Worm (Caenorhabditis elegans) whole organism, L2 larva: ENCODE measurements around the gene T09F3.4.

Experiments
- C34F6.9 ChIP-seq: fragments of 150-350 bp; optimal IDR thresholded peaks from 2 replicates; lab custom pipeline; 2014; ENCODE audit warnings: missing biosample characterization, missing genetic modification characterization
- F13H6.1 ChIP-seq: sonication (generic microtip); optimal IDR thresholded peaks from 2 replicates; lab custom pipeline; 2016; ENCODE audit warnings: missing genetic modification characterization, missing compliant biosample characterization
- R02D3.7 ChIP-seq: fragments of 150-350 bp; optimal IDR thresholded peaks from 2 replicates; lab custom pipeline; 2014; ENCODE audit warnings: missing biosample characterization, missing genetic modification characterization
- Y55F3AM.14 ChIP-seq: fragments of 200-800 bp; sonication (Bioruptor generic); optimal IDR thresholded peaks from 2 replicates; lab custom pipeline; 2018; ENCODE audit warnings: mild to moderate bottlenecking, missing genetic modification characterization, missing compliant biosample characterization
- ZK546.5 ChIP-seq: sonication (generic microtip); optimal IDR thresholded peaks from 2 replicates; lab custom pipeline; 2017; ENCODE audit warnings: missing biosample characterization, missing genetic modification characterization
- alr-1 ChIP-seq: fragments of 150-350 bp; optimal IDR thresholded peaks from 2 replicates; lab custom pipeline; 2014; ENCODE audit warnings: missing biosample characterization, missing genetic modification characterization
- aly-2 ChIP-seq: fragments of 150-350 bp; optimal IDR thresholded peaks from 2 replicates; lab custom pipeline; 2014; ENCODE audit warnings: missing biosample characterization, missing genetic modification characterization
- ama-1 ChIP-seq: fragments of 150-350 bp; optimal IDR thresholded peaks from 2 replicates; lab custom pipeline; 2018; ENCODE audit warnings: inconsistent platforms
- blmp-1 ChIP-seq: sonication (generic microtip); optimal IDR thresholded peaks from 2 replicates; lab custom pipeline; 2017; ENCODE audit warnings: missing genetic modification characterization, mild to moderate bottlenecking, missing compliant biosample characterization, antibody characterized with exemption, moderate library complexity; ENCODE audit not compliant: insufficient read depth
- ceh-16 ChIP-seq: fragments of 150-350 bp; optimal IDR thresholded peaks from 2 replicates; lab custom pipeline; 2014; ENCODE audit warnings: missing biosample characterization, missing genetic modification characterization
- crh-2 ChIP-seq: sonication (generic microtip); optimal IDR thresholded peaks from 2 replicates; lab custom pipeline; 2017; ENCODE audit warnings: missing biosample characterization, missing genetic modification characterization
- dmd-4 ChIP-seq: sonication (generic microtip); optimal IDR thresholded peaks from 2 replicates; lab custom pipeline; 2017; ENCODE audit warnings: missing biosample characterization, missing genetic modification characterization
- egl-27 ChIP-seq: sonication (generic microtip); optimal IDR thresholded peaks from 3 replicates; lab custom pipeline; 2017; ENCODE audit warnings: missing biosample characterization, missing genetic modification reagents, missing genetic modification characterization
- elt-1 ChIP-seq: fragments of 150-350 bp; optimal IDR thresholded peaks from 2 replicates; lab custom pipeline; 2014; ENCODE audit warnings: missing biosample characterization, missing genetic modification characterization
- fos-1 ChIP-seq: fragments of 150-350 bp; optimal IDR thresholded peaks from 2 replicates; lab custom pipeline; 2014; ENCODE audit warnings: missing biosample characterization, missing genetic modification characterization
- gmeb-1 ChIP-seq: fragments of 150-350 bp; optimal IDR thresholded peaks from 2 replicates; lab custom pipeline; 2014; ENCODE audit warnings: missing biosample characterization, missing genetic modification characterization
- lin-11 ChIP-seq: fragments of 150-350 bp; sonication (generic microtip); optimal IDR thresholded peaks from 2 replicates; lab custom pipeline; 2014; ENCODE audit warnings: missing biosample characterization, missing genetic modification characterization, inconsistent platforms, mixed read lengths
- lin-13 ChIP-seq: fragments of 150-350 bp; optimal IDR thresholded peaks from 2 replicates; lab custom pipeline; 2014; ENCODE audit warnings: missing biosample characterization, missing genetic modification reagents, missing genetic modification characterization
- lin-39 ChIP-seq: fragments of 150-350 bp; optimal IDR thresholded peaks from 2 replicates; lab custom pipeline; 2014; ENCODE audit warnings: missing biosample characterization, missing genetic modification reagents, missing genetic modification characterization
- lsy-2 ChIP-seq, 2 experiments: fragments of 150-350 bp in 1 of 2; sonication (generic microtip) in 1 of 2; optimal IDR thresholded peaks; 2 replicates each; lab custom pipeline; 2014 to 2017; ENCODE audit warnings: missing biosample characterization in 2 of 2, missing genetic modification characterization in 2 of 2
- mab-5 ChIP-seq: fragments of 150-350 bp; optimal IDR thresholded peaks from 2 replicates; lab custom pipeline; 2014; ENCODE audit warnings: missing biosample characterization, missing genetic modification characterization
- mbf-1 ChIP-seq: sonication (generic microtip); optimal IDR thresholded peaks from 2 replicates; lab custom pipeline; 2017; ENCODE audit warnings: missing biosample characterization, missing genetic modification characterization
- mdl-1 ChIP-seq, 2 experiments: fragments of 150-350 bp in 1 of 2; sonication (generic microtip) in 1 of 2; optimal IDR thresholded peaks; 2 replicates each; lab custom pipeline; 2017; ENCODE audit warnings: missing biosample characterization in 2 of 2, missing genetic modification characterization in 2 of 2
- nhr-11 ChIP-seq: fragments of 150-350 bp; optimal IDR thresholded peaks from 2 replicates; lab custom pipeline; 2014; ENCODE audit warnings: missing biosample characterization, missing genetic modification characterization
- nhr-12 ChIP-seq: fragments of 150-350 bp; optimal IDR thresholded peaks from 2 replicates; lab custom pipeline; 2014; ENCODE audit warnings: missing biosample characterization, missing genetic modification characterization
- nhr-129 ChIP-seq: fragments of 150-350 bp; optimal IDR thresholded peaks from 2 replicates; lab custom pipeline; 2014; ENCODE audit warnings: missing biosample characterization, missing genetic modification characterization
- nhr-21 ChIP-seq: fragments of 150-350 bp; optimal IDR thresholded peaks from 2 replicates; lab custom pipeline; 2014; ENCODE audit warnings: missing biosample characterization, missing genetic modification characterization
- nhr-23 ChIP-seq: fragments of 150-350 bp; optimal IDR thresholded peaks from 2 replicates; lab custom pipeline; 2014; ENCODE audit warnings: missing biosample characterization, missing genetic modification reagents, missing genetic modification characterization
- nhr-237 ChIP-seq: fragments of 150-350 bp; optimal IDR thresholded peaks from 2 replicates; lab custom pipeline; 2014; ENCODE audit warnings: missing biosample characterization, missing genetic modification characterization
- nhr-25 ChIP-seq: fragments of 150-350 bp; sonication (generic microtip); optimal IDR thresholded peaks from 3 replicates; lab custom pipeline; 2014; ENCODE audit warnings: missing biosample characterization, missing genetic modification characterization
- nhr-6 ChIP-seq: fragments of 150-350 bp; optimal IDR thresholded peaks from 2 replicates; lab custom pipeline; 2014; ENCODE audit warnings: missing biosample characterization, missing genetic modification characterization
- nhr-77 ChIP-seq: fragments of 150-350 bp; optimal IDR thresholded peaks from 2 replicates; lab custom pipeline; 2014; ENCODE audit warnings: missing biosample characterization, missing genetic modification characterization
- peb-1 ChIP-seq: fragments of 150-350 bp; optimal IDR thresholded peaks from 2 replicates; lab custom pipeline; 2014; ENCODE audit warnings: missing biosample characterization, missing genetic modification characterization
- sem-4 ChIP-seq: fragments of 150-350 bp; optimal IDR thresholded peaks from 2 replicates; lab custom pipeline; 2014; ENCODE audit warnings: missing biosample characterization, missing genetic modification reagents, missing genetic modification characterization
- skn-1 ChIP-seq: sonication (generic microtip); optimal IDR thresholded peaks from 2 replicates; lab custom pipeline; 2017; ENCODE audit warnings: missing biosample characterization, missing genetic modification characterization
- sma-3 ChIP-seq: sonication (generic microtip); optimal IDR thresholded peaks from 2 replicates; lab custom pipeline; 2016; ENCODE audit warnings: missing genetic modification reagents, missing genetic modification characterization, missing compliant biosample characterization
- sma-9 ChIP-seq, 2 experiments: fragments of 150-350 bp in 1 of 2; sonication (generic microtip) in 1 of 2; optimal IDR thresholded peaks; 2 replicates each; lab custom pipeline; 2014 to 2016; ENCODE audit warnings: missing genetic modification characterization in 2 of 2, mild to moderate bottlenecking in 1 of 2, missing biosample characterization in 1 of 2, missing compliant biosample characterization in 1 of 2, missing genetic modification reagents in 1 of 2, moderate library complexity in 1 of 2
- unc-39 ChIP-seq: fragments of 150-350 bp; optimal IDR thresholded peaks from 2 replicates; lab custom pipeline; 2014; ENCODE audit warnings: missing biosample characterization, missing genetic modification characterization
- unc-55 ChIP-seq: fragments of 150-350 bp; sonication (generic microtip); optimal IDR thresholded peaks from 3 replicates; lab custom pipeline; 2014; ENCODE audit warnings: missing biosample characterization, missing genetic modification reagents, missing genetic modification characterization
- unc-62 ChIP-seq: fragments of 150-350 bp; optimal IDR thresholded peaks from 2 replicates; lab custom pipeline; 2014; ENCODE audit warnings: missing biosample characterization, missing genetic modification reagents, missing genetic modification characterization
- zag-1 ChIP-seq: fragments of 150-350 bp; optimal IDR thresholded peaks from 2 replicates; lab custom pipeline; 2014; ENCODE audit warnings: missing biosample characterization, missing genetic modification characterization
- ztf-11 ChIP-seq: sonication (generic microtip); optimal IDR thresholded peaks from 2 replicates; lab custom pipeline; 2017; ENCODE audit warnings: missing biosample characterization, missing genetic modification characterization
- ztf-4 ChIP-seq: fragments of 150-350 bp; optimal IDR thresholded peaks from 2 replicates; lab custom pipeline; 2014; ENCODE audit warnings: missing biosample characterization, missing genetic modification characterization

T09F3.4 gene

ce11 chrII:10395303-10395757, at the start of gene T09F3.4:
TSS of gene T09F3.4 (plus strand) at chrII:10395707.
- TF ChIP-seq mbf-1 (tag; lab: Kevin White, UChicago) (no peak), sma-3 (peak; percentile 65), C34F6.9 (tag; lab: Kevin White, UChicago) (peak; percentile 43), lin-13 (peak; percentile 56), nhr-25 (tag; lab: Kevin White, UChicago) (peak; percentile 65), unc-55 (GFP tag; lab: Kevin White, UChicago) (peak; percentile 81), peb-1 (tag; lab: Kevin White, UChicago) (no peak), F13H6.1 (peak; percentile 45), nhr-12 (no peak), sma-9 (GFP tag; optimal IDR thresholded peaks at IDR 0.05; lab: Kevin White, UChicago) (peak; percentile 87), sma-9 (tag; optimal IDR thresholded peaks at IDR 0.05; lab: Kevin White, UChicago) (no peak), lsy-2 (tag; optimal IDR thresholded peaks at IDR 0.05; lab: Kevin White, UChicago) (peak; percentile 18 to 75), aly-2 (tag; lab: Kevin White, UChicago) (no peak), sem-4 (peak; percentile 19), gmeb-1 (tag; lab: Kevin White, UChicago) (peak; percentile 72), crh-2 (peak; percentile 63)

ce11 chrII:10346075-10346474, 49.4 kb upstream of the T09F3.4 start, which contains the start of gene C07E3.10:
TSS of gene C07E3.10 (plus strand) at chrII:10346375.
- no peak for TF ChIP-seq lsy-2 (tag; optimal IDR thresholded peaks at IDR 0.05; lab: Kevin White, UChicago)
- no peak for TF ChIP-seq nhr-6 (tag; lab: Kevin White, UChicago)
- no peak for TF ChIP-seq nhr-11 (tag; lab: Kevin White, UChicago)
- no peak for TF ChIP-seq nhr-12
- no peak for TF ChIP-seq R02D3.7
- no peak for TF ChIP-seq ztf-11 (tag; lab: Kevin White, UChicago)
- no peak for TF ChIP-seq nhr-237 (tag; lab: Kevin White, UChicago)
- no peak for TF ChIP-seq mbf-1 (tag; lab: Kevin White, UChicago)
- TF ChIP-seq dmd-4 (tag; lab: Kevin White, UChicago) = no peak
- no peak for TF ChIP-seq gmeb-1 (tag; lab: Kevin White, UChicago)
- TF ChIP-seq mab-5 (tag; lab: Kevin White, UChicago) = no peak
- no peak for TF ChIP-seq nhr-21
- TF ChIP-seq mdl-1 (tag; optimal IDR thresholded peaks at IDR 0.05; lab: Kevin White, UChicago) = no peak
- TF ChIP-seq lin-11 = no peak
- TF ChIP-seq peb-1 (tag; lab: Kevin White, UChicago) = no peak

- TF ChIP-seq mab-5 (tag; lab: Kevin White, UChicago) (peak; percentile 24), Y55F3AM.14 (GFP tag; lab: Kevin White, UChicago) (no peak), egl-27 (tag; lab: Kevin White, UChicago) (no peak), sem-4 (no peak)
These were observed 45.6 kb upstream of the T09F3.4 start, which contains the start of gene stip-1 for ce11 chrII:10349915-10350314. TSS of gene stip-1 (minus strand) at chrII:10350012.

- TF ChIP-seq blmp-1 (no peak), nhr-25 (tag; lab: Kevin White, UChicago) (no peak), zag-1 (tag; lab: Kevin White, UChicago) (no peak), nhr-6 (tag; lab: Kevin White, UChicago) (no peak), lin-39 (no peak), nhr-23 (tag; lab: Kevin White, UChicago) (no peak), sem-4 (no peak), nhr-11 (tag; lab: Kevin White, UChicago) (no peak), unc-62 (GFP tag; lab: Kevin White, UChicago) (no peak), ztf-11 (tag; lab: Kevin White, UChicago) (no peak), aly-2 (tag; lab: Kevin White, UChicago) (no peak), ama-1 (no peak), nhr-129 (peak; percentile 50), mab-5 (tag; lab: Kevin White, UChicago) (no peak), mdl-1 (tag; optimal IDR thresholded peaks at IDR 0.05; lab: Kevin White, UChicago) (no peak), nhr-237 (tag; lab: Kevin White, UChicago) (no peak), dmd-4 (tag; lab: Kevin White, UChicago) (no peak), sma-9 (GFP tag; optimal IDR thresholded peaks at IDR 0.05; lab: Kevin White, UChicago) (no peak), sma-9 (tag; optimal IDR thresholded peaks at IDR 0.05; lab: Kevin White, UChicago) (no peak), lin-11 (no peak), skn-1 (peak; percentile 9), peb-1 (tag; lab: Kevin White, UChicago) (no peak), ZK546.5 (tag; lab: Kevin White, UChicago) (no peak), elt-1 (tag; lab: Kevin White, UChicago) (no peak), nhr-21 (no peak), ceh-16 (tag; lab: Kevin White, UChicago) (no peak), fos-1 (no peak), alr-1 (no peak), C34F6.9 (tag; lab: Kevin White, UChicago) (peak; percentile 56), unc-55 (GFP tag; lab: Kevin White, UChicago) (peak; percentile 74), ztf-4 (tag; lab: Kevin White, UChicago) (no peak), nhr-77 (tag; lab: Kevin White, UChicago) (no peak), nhr-12 (no peak), lsy-2 (tag; optimal IDR thresholded peaks at IDR 0.05; lab: Kevin White, UChicago) (peak; percentile 4 to 72), gmeb-1 (tag; lab: Kevin White, UChicago) (peak; percentile 91), R02D3.7 (peak; percentile 8), unc-39 (tag; lab: Kevin White, UChicago) (no peak)
These were observed 45.0 kb upstream of the T09F3.4 start, which contains the start of gene C07E3.9 for ce11 chrII:10350487-10350886. TSS of gene C07E3.9 (plus strand) at chrII:10350756.
